In the genomic region with DNA sequence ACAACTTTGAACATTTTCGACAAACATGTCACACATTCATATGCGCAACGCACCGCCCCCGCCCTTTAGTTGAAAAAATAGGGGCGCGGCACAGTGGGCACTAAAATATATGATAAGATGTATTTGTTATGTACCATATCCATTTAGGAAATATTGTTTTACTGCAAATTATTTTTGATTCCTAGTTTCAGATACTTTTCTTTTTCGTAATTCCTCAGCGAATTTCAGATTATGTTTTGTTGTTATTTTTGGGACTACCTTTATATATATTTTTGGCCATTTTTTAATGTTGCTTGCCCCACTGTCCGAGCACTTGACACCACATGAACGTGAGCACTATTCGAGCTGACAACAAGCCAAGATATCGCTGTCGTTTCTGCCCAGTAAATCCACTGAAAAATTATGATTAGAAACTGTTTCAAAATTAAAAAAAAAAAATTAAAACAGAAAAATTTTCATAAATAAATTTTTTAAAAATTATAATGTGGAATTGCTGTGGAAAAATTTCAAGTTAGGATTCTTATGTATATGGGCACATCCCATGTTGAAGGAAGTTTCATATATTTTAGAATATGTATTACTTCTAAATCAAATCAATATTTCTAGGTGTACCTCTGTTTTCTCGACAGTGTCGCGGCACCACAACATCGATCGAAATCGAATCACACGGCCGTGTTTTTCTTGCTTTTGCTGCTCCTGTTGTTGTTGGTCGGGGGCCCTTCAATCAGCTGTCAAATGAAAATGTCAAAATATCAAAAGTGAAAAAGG, we compare ENCODE assay signal across 1 fruit fly cellular context.
TF ChIP-seq lines count a peak whose summit lies in the region.

No protein-coding gene starts in this region.

TF ChIP-seq in whole organism, embryonic, 481 proteins besides CTCF, POLR2A, EP300 and RAD21 (continued from another document and continues in another):
- TF ChIP-seq CoRest (tag; optimal IDR thresholded peaks at IDR 0.05; lab: Kevin White, UChicago) (peak; percentile 94), phol (tag; optimal IDR thresholded peaks at IDR 0.05; lab: Kevin White, UChicago) (peak; percentile 93), CG12155 (GFP tag; optimal IDR thresholded peaks at IDR 0.05; lab: Kevin White, UChicago) (peak; percentile 53), CG8924 (tag; optimal IDR thresholded peaks at IDR 0.05; lab: Kevin White, UChicago) (peak; percentile 96), CG11085 (GFP tag; IDR thresholded peaks at IDR 0.05; lab: Robert Waterston, UW) (peak; percentile 39; the same call in 1 of the 2 replicates), NK7.1 (GFP tag; optimal IDR thresholded peaks at IDR 0.05; lab: Kevin White, UChicago) (peak; percentile 20), B-H1 (GFP tag; IDR thresholded peaks at IDR 0.05; lab: Robert Waterston, UW) (peak; percentile 67), CG30020 (tag; optimal IDR thresholded peaks at IDR 0.05; lab: Kevin White, UChicago) (peak; percentile 58), corto (GFP tag; optimal IDR thresholded peaks at IDR 0.05; lab: Kevin White, UChicago) (no peak), sima (GFP tag; optimal IDR thresholded peaks at IDR 0.05; lab: Kevin White, UChicago) (no peak), Asciz (GFP tag; optimal IDR thresholded peaks at IDR 0.05; lab: Kevin White, UChicago) (peak; percentile 90), zen (tag; optimal IDR thresholded peaks at IDR 0.05; lab: Kevin White, UChicago) (peak; percentile 83), HmgD (GFP tag; optimal IDR thresholded peaks at IDR 0.05; lab: Kevin White, UChicago) (no peak), sna (GFP tag; IDR thresholded peaks at IDR 0.05; lab: Robert Waterston, UW; ENCODE audit: partially characterized antibody) (0 out of 2 replicates have a peak, but pooled peaks have one; percentile 37), Gug (GFP tag; IDR thresholded peaks at IDR 0.05; lab: Robert Waterston, UW) (peak; percentile 71), esg (GFP tag; conservative IDR thresholded peaks at IDR 0.05; lab: Robert Waterston, UW) (peak; percentile 89), CG15601 (tag; optimal IDR thresholded peaks at IDR 0.05; lab: Kevin White, UChicago) (peak; percentile 89), Hr51 (GFP tag; optimal IDR thresholded peaks at IDR 0.05; lab: Kevin White, UChicago) (peak; percentile 44 to 91), BEAF-32 (GFP tag; optimal IDR thresholded peaks at IDR 0.05; lab: Kevin White, UChicago) (no peak), Ssrp (tag; optimal IDR thresholded peaks at IDR 0.05; lab: Kevin White, UChicago) (peak; percentile 91), gro (GFP tag; optimal IDR thresholded peaks at IDR 0.05; lab: Kevin White, UChicago) (no peak), cato (GFP tag; optimal IDR thresholded peaks at IDR 0.05; lab: Kevin White, UChicago; ENCODE audit: borderline replicate concordance) (peak; percentile 77), CG11504 (tag; optimal IDR thresholded peaks at IDR 0.05; lab: Kevin White, UChicago) (peak; percentile 91), CG4730 (GFP tag; IDR thresholded peaks at IDR 0.05; lab: Robert Waterston, UW) (peak; percentile 80), ash1 (GFP tag; optimal IDR thresholded peaks at IDR 0.05; lab: Kevin White, UChicago) (no peak), onecut (GFP tag; IDR thresholded peaks at IDR 0.05; lab: Robert Waterston, UW) (peak; percentile 78), hkb (optimal IDR thresholded peaks at IDR 0.05; lab: Kevin White, UChicago) (no peak), hkb (GFP tag; IDR thresholded peaks at IDR 0.05; lab: Robert Waterston, UW) (peak; percentile 93), CG12942 (GFP tag; optimal IDR thresholded peaks at IDR 0.05; lab: Kevin White, UChicago) (peak; percentile 60), CG17802 (tag; optimal IDR thresholded peaks at IDR 0.05; lab: Kevin White, UChicago) (peak; percentile 40), CG3065 (GFP tag; optimal IDR thresholded peaks at IDR 0.05; lab: Kevin White, UChicago) (peak; percentile 57), pho (GFP tag; optimal IDR thresholded peaks at IDR 0.05; lab: Kevin White, UChicago) (peak; percentile 25), lab (GFP tag; optimal IDR thresholded peaks at IDR 0.05; lab: Kevin White, UChicago) (peak; percentile 90), vvl (GFP tag; IDR thresholded peaks at IDR 0.05; lab: Robert Waterston, UW) (peak; percentile 95), maf-S (GFP tag; optimal IDR thresholded peaks at IDR 0.05; lab: Kevin White, UChicago) (peak; percentile 49), fu2 (GFP tag; optimal IDR thresholded peaks at IDR 0.05; lab: Kevin White, UChicago) (peak; percentile 48), Ets65A (GFP tag; lab: Kevin White, UChicago) (peak; percentile 97), CG1602 (GFP tag; optimal IDR thresholded peaks at IDR 0.05; lab: Kevin White, UChicago) (peak; percentile 82), cwo (GFP tag; optimal IDR thresholded peaks at IDR 0.05; lab: Kevin White, UChicago) (peak; percentile 77), ewg (GFP tag; optimal IDR thresholded peaks at IDR 0.05; lab: Kevin White, UChicago) (peak; percentile 62), Trl (optimal IDR thresholded peaks at IDR 0.05; lab: Kevin White, UChicago) (no peak), Trl (GFP tag; optimal IDR thresholded peaks at IDR 0.05; lab: Kevin White, UChicago) (peak; percentile 88), Ada2b (GFP tag; IDR thresholded peaks at IDR 0.05; lab: Robert Waterston, UW) (peak; percentile 79), nau (GFP tag; optimal IDR thresholded peaks at IDR 0.05; lab: Kevin White, UChicago) (peak; percentile 87), Lhr (GFP tag; optimal IDR thresholded peaks at IDR 0.05; lab: Kevin White, UChicago) (peak; percentile 66), Spps (tag; optimal IDR thresholded peaks at IDR 0.05; lab: Kevin White, UChicago) (peak; percentile 74), pfk (GFP tag; optimal IDR thresholded peaks at IDR 0.05; lab: Kevin White, UChicago) (no peak), CkIIα-i1 (GFP tag; IDR thresholded peaks at IDR 0.05; lab: Robert Waterston, UW) (no peak), h (optimal IDR thresholded peaks at IDR 0.05; lab: Kevin White, UChicago) (no peak), Ravus (GFP tag; IDR thresholded peaks at IDR 0.05; lab: Robert Waterston, UW) (peak; percentile 76), Mes4 (GFP tag; optimal IDR thresholded peaks at IDR 0.05; lab: Kevin White, UChicago) (peak; percentile 52), CG6813 (GFP tag; optimal IDR thresholded peaks at IDR 0.05; lab: Kevin White, UChicago) (peak; percentile 59), CG12769 (tag; optimal IDR thresholded peaks at IDR 0.05; lab: Kevin White, UChicago) (no peak), CG32767 (GFP tag; IDR thresholded peaks at IDR 0.05; lab: Robert Waterston, UW) (peak; percentile 92), CG11398 (GFP tag; optimal IDR thresholded peaks at IDR 0.05; lab: Kevin White, UChicago) (no peak), CG14050 (GFP tag; IDR thresholded peaks at IDR 0.05; lab: Robert Waterston, UW) (peak; percentile 82), tio (GFP tag; optimal IDR thresholded peaks at IDR 0.05; lab: Kevin White, UChicago) (peak; percentile 83), CG8089 (GFP tag; optimal IDR thresholded peaks at IDR 0.05; lab: Kevin White, UChicago) (peak; percentile 61), CG12744 (GFP tag; optimal IDR thresholded peaks at IDR 0.05; lab: Kevin White, UChicago) (no peak), CG16779 (GFP tag; IDR thresholded peaks at IDR 0.05; lab: Robert Waterston, UW) (no peak), Nf-YA (GFP tag; IDR thresholded peaks at IDR 0.05; lab: Robert Waterston, UW) (peak; percentile 83), sens-2 (GFP tag; IDR thresholded peaks at IDR 0.05; lab: Robert Waterston, UW) (peak; percentile 70), pum (GFP tag; optimal IDR thresholded peaks at IDR 0.05; lab: Kevin White, UChicago) (peak; percentile 75), CG8290 (GFP tag; optimal IDR thresholded peaks at IDR 0.05; lab: Kevin White, UChicago) (no peak), CG8290 (tag; optimal IDR thresholded peaks at IDR 0.05; lab: Kevin White, UChicago) (no peak), CG7357 (GFP tag; IDR thresholded peaks at IDR 0.05; lab: Robert Waterston, UW) (peak; percentile 85), lbe (GFP tag; optimal IDR thresholded peaks at IDR 0.05; lab: Kevin White, UChicago) (no peak), CG1233 (GFP tag; optimal IDR thresholded peaks at IDR 0.05; lab: Kevin White, UChicago) (peak; percentile 79), CG6254 (GFP tag; optimal IDR thresholded peaks at IDR 0.05; lab: Kevin White, UChicago) (peak; percentile 92), D19B (GFP tag; optimal IDR thresholded peaks at IDR 0.05; lab: Kevin White, UChicago) (peak; percentile 49), CG17361 (GFP tag; IDR thresholded peaks at IDR 0.05; lab: Robert Waterston, UW) (peak; percentile 94), amos (GFP tag; IDR thresholded peaks at IDR 0.05; lab: Robert Waterston, UW; ENCODE audit: partially characterized antibody) (no peak), chif (GFP tag; optimal IDR thresholded peaks at IDR 0.05; lab: Kevin White, UChicago) (peak; percentile 54 to 79), CG10321 (GFP tag; IDR thresholded peaks at IDR 0.05; lab: Robert Waterston, UW) (0 out of 2 replicates have a peak, but pooled peaks have one; percentile 47), Rx (GFP tag; IDR thresholded peaks at IDR 0.05; lab: Robert Waterston, UW) (peak; percentile 69), slou (GFP tag; optimal IDR thresholded peaks at IDR 0.05; lab: Kevin White, UChicago) (peak; percentile 48), CG3995 (GFP tag; optimal IDR thresholded peaks at IDR 0.05; lab: Kevin White, UChicago) (no peak), fd96Cb (tag; optimal IDR thresholded peaks at IDR 0.05; lab: Kevin White, UChicago) (peak; percentile 94), pzg (GFP tag; optimal IDR thresholded peaks at IDR 0.05; lab: Kevin White, UChicago) (no peak), CG12104 (GFP tag; optimal IDR thresholded peaks at IDR 0.05; lab: Kevin White, UChicago) (peak; percentile 85), CG1832 (GFP tag; optimal IDR thresholded peaks at IDR 0.05; lab: Kevin White, UChicago) (no peak), unc-4 (GFP tag; IDR thresholded peaks at IDR 0.05; lab: Robert Waterston, UW; ENCODE audit: partially characterized antibody) (no peak), TFAM (GFP tag; optimal IDR thresholded peaks at IDR 0.05; lab: Kevin White, UChicago) (peak; percentile 42), Drgx (GFP tag; IDR thresholded peaks at IDR 0.05; lab: Robert Waterston, UW) (peak; percentile 67; the same call in 1 of the 2 replicates), CG18262 (tag; optimal IDR thresholded peaks at IDR 0.05; lab: Kevin White, UChicago) (peak; percentile 97), CG10543 (GFP tag; optimal IDR thresholded peaks at IDR 0.05; lab: Kevin White, UChicago) (peak; percentile 90), mld (GFP tag; IDR thresholded peaks at IDR 0.05; lab: Robert Waterston, UW; ENCODE audit: partially characterized antibody) (no peak), CG1603 (tag; optimal IDR thresholded peaks at IDR 0.05; lab: Kevin White, UChicago) (peak; percentile 14), CG32532 (GFP tag; IDR thresholded peaks at IDR 0.05; lab: Robert Waterston, UW) (peak; percentile 80), CG9437 (GFP tag; optimal IDR thresholded peaks at IDR 0.05; lab: Kevin White, UChicago) (peak; percentile 78), CG6791 (GFP tag; IDR thresholded peaks at IDR 0.05; lab: Robert Waterston, UW; ENCODE audit: partially characterized antibody) (peak; percentile 66; the same call in 1 of the 3 replicates), Nf-YC (tag; optimal IDR thresholded peaks at IDR 0.05; lab: Kevin White, UChicago) (peak; percentile 83), CG7928 (GFP tag; optimal IDR thresholded peaks at IDR 0.05; lab: Kevin White, UChicago) (peak; percentile 53), jing (GFP tag; optimal IDR thresholded peaks at IDR 0.05; lab: Kevin White, UChicago) (peak; percentile 39), Bdp1 (GFP tag; optimal IDR thresholded peaks at IDR 0.05; lab: Kevin White, UChicago) (peak; percentile 55), tup (GFP tag; optimal IDR thresholded peaks at IDR 0.05; lab: Kevin White, UChicago) (peak; percentile 20), Jarid2 (GFP tag; optimal IDR thresholded peaks at IDR 0.05; lab: Kevin White, UChicago) (peak; percentile 67), Adf1 (GFP tag; IDR thresholded peaks at IDR 0.05; lab: Robert Waterston, UW) (peak; percentile 72), CG32772 (GFP tag; IDR thresholded peaks at IDR 0.05; lab: Robert Waterston, UW) (peak; percentile 91), Xbp1 (GFP tag; optimal IDR thresholded peaks at IDR 0.05; lab: Kevin White, UChicago) (peak; percentile 77), CG7786 (GFP tag; optimal IDR thresholded peaks at IDR 0.05; lab: Kevin White, UChicago) (peak; percentile 49), Pdp1 (GFP tag; optimal IDR thresholded peaks at IDR 0.05; lab: Kevin White, UChicago) (peak; percentile 12 to 72), insv (GFP tag; optimal IDR thresholded peaks at IDR 0.05; lab: Kevin White, UChicago) (no peak), CG10209 (GFP tag; optimal IDR thresholded peaks at IDR 0.05; lab: Kevin White, UChicago) (peak; percentile 57), CG15479 (GFP tag; optimal IDR thresholded peaks at IDR 0.05; lab: Kevin White, UChicago) (peak; percentile 10), dimm (GFP tag; IDR thresholded peaks at IDR 0.05; lab: Robert Waterston, UW) (peak; percentile 62), Myb (GFP tag; optimal IDR thresholded peaks at IDR 0.05; lab: Kevin White, UChicago) (no peak), CG11247 (GFP tag; IDR thresholded peaks at IDR 0.05; lab: Robert Waterston, UW) (peak; percentile 87), btn (GFP tag; optimal IDR thresholded peaks at IDR 0.05; lab: Kevin White, UChicago) (peak; percentile 63), mirr (GFP tag; optimal IDR thresholded peaks at IDR 0.05; lab: Kevin White, UChicago) (no peak), Oli (tag; optimal IDR thresholded peaks at IDR 0.05; lab: Kevin White, UChicago) (peak; percentile 86), fd64A (GFP tag; optimal IDR thresholded peaks at IDR 0.05; lab: Kevin White, UChicago) (peak; percentile 35), twi (tag; optimal IDR thresholded peaks at IDR 0.05; lab: Kevin White, UChicago) (peak; percentile 93), p53 (GFP tag; optimal IDR thresholded peaks at IDR 0.05; lab: Kevin White, UChicago) (no peak), toy (GFP tag; IDR thresholded peaks at IDR 0.05; lab: Robert Waterston, UW) (peak; percentile 76), CG7372 (GFP tag; IDR thresholded peaks at IDR 0.05; lab: Robert Waterston, UW) (peak; percentile 82), E2f2 (GFP tag; IDR thresholded peaks at IDR 0.05; lab: Robert Waterston, UW) (peak; percentile 73), E2f1 (GFP tag; IDR thresholded peaks at IDR 0.05; lab: Robert Waterston, UW) (peak; percentile 81), her (GFP tag; optimal IDR thresholded peaks at IDR 0.05; lab: Kevin White, UChicago) (no peak), gt (GFP tag; IDR thresholded peaks at IDR 0.05; lab: Robert Waterston, UW) (peak; percentile 44), salm (tag; optimal IDR thresholded peaks at IDR 0.05; lab: Kevin White, UChicago) (peak; percentile 76), CG11723 (GFP tag; optimal IDR thresholded peaks at IDR 0.05; lab: Kevin White, UChicago) (peak; percentile 54), CG5953 (GFP tag; IDR thresholded peaks at IDR 0.05; lab: Robert Waterston, UW) (peak; percentile 63)
